Fruit fly (Drosophila melanogaster): ENCODE measurements around the gene dpy.
A peak's percentile ranks its signal among the peaks of the same experiment; 100 is the strongest.

- no peak for TF ChIP-seq CG17806 (tag; optimal IDR thresholded peaks at IDR 0.05)
- peak; percentile 37 for TF ChIP-seq EcR (GFP tag; optimal IDR thresholded peaks at IDR 0.05)
- TF ChIP-seq CG14655 (GFP tag; optimal IDR thresholded peaks at IDR 0.05): no peak
- TF ChIP-seq Pif1B (GFP tag; optimal IDR thresholded peaks at IDR 0.05): no peak
- TF ChIP-seq CG13204 (GFP tag; optimal IDR thresholded peaks at IDR 0.05): no peak
- no peak for TF ChIP-seq Snoo (tag; optimal IDR thresholded peaks at IDR 0.05)
- no peak for TF ChIP-seq CG8301 (tag; optimal IDR thresholded peaks at IDR 0.05)
- no peak for TF ChIP-seq CG15710 (tag; optimal IDR thresholded peaks at IDR 0.05)
- TF ChIP-seq D1 (tag; optimal IDR thresholded peaks at IDR 0.05): no peak
- no peak for TF ChIP-seq CG4496 (GFP tag; IDR thresholded peaks at IDR 0.05)
- no peak for TF ChIP-seq CG8159 (tag; optimal IDR thresholded peaks at IDR 0.05)
- TF ChIP-seq CG9948 (tag; optimal IDR thresholded peaks at IDR 0.05): no peak
These were observed 40.8 kb downstream of the dpy start for dm6 chr2L:4573327-4573726.
